Worm (Caenorhabditis elegans) whole organism, late embryonic: ENCODE data around the gene F35H12.1.

Experiments used
- C08G9.2 ChIP-seq: sonication (generic microtip); optimal IDR thresholded peaks from 2 replicates; lab custom pipeline; 2016; ENCODE audit warnings: mild to moderate bottlenecking, missing genetic modification characterization, moderate library complexity, missing compliant biosample characterization
- F13H6.1 ChIP-seq: sonication (generic microtip); optimal IDR thresholded peaks from 2 replicates; lab custom pipeline; 2016; ENCODE audit warnings: missing genetic modification characterization, missing compliant biosample characterization
- K02D7.2 ChIP-seq: sonication (generic microtip); optimal IDR thresholded peaks from 2 replicates; lab custom pipeline; 2017; ENCODE audit warnings: mild to moderate bottlenecking, missing genetic modification characterization, missing compliant biosample characterization
- T23F11.4 ChIP-seq: fragments of 200-800 bp; sonication (Bioruptor generic); optimal IDR thresholded peaks from 2 replicates; lab custom pipeline; 2018; ENCODE audit warnings: mild to moderate bottlenecking, missing genetic modification characterization, missing compliant biosample characterization
- Y22D7AL.16 ChIP-seq: sonication (generic microtip); optimal IDR thresholded peaks from 2 replicates; lab custom pipeline; 2016; ENCODE audit warnings: missing genetic modification characterization, missing compliant biosample characterization
- ahr-1 ChIP-seq: sonication (generic microtip); optimal IDR thresholded peaks from 2 replicates; lab custom pipeline; 2016; ENCODE audit warnings: missing genetic modification characterization, missing compliant biosample characterization
- ama-1 ChIP-seq: fragments of 150-350 bp; optimal IDR thresholded peaks from 2 replicates; lab custom pipeline; 2014
- ceh-14 ChIP-seq: sonication (generic microtip); optimal IDR thresholded peaks from 2 replicates; lab custom pipeline; 2016; ENCODE audit warnings: missing genotype, missing genetic modification characterization, missing compliant biosample characterization
- ceh-18 ChIP-seq: sonication (generic microtip); optimal IDR thresholded peaks from 2 replicates; lab custom pipeline; 2016; ENCODE audit warnings: missing genetic modification characterization, missing compliant biosample characterization
- ceh-19 ChIP-seq: fragments of 200-800 bp; sonication (Bioruptor generic); optimal IDR thresholded peaks from 2 replicates; lab custom pipeline; 2018; ENCODE audit warnings: mild to moderate bottlenecking, missing genetic modification characterization, missing compliant biosample characterization
- ceh-2 ChIP-seq: sonication (generic microtip); optimal IDR thresholded peaks from 2 replicates; lab custom pipeline; 2016; ENCODE audit warnings: missing genotype, missing genetic modification characterization, missing compliant biosample characterization
- ceh-22 ChIP-seq: sonication (generic microtip); optimal IDR thresholded peaks from 2 replicates; lab custom pipeline; 2017; ENCODE audit warnings: missing biosample characterization, missing genetic modification characterization
- ceh-24 ChIP-seq: sonication (generic microtip); optimal IDR thresholded peaks from 2 replicates; lab custom pipeline; 2016; ENCODE audit warnings: mild to moderate bottlenecking, missing genetic modification characterization, missing compliant biosample characterization
- ceh-31 ChIP-seq: sonication (generic microtip); optimal IDR thresholded peaks from 2 replicates; lab custom pipeline; 2016; ENCODE audit warnings: missing genetic modification characterization, missing compliant biosample characterization
- ceh-34 ChIP-seq: sonication (generic microtip); optimal IDR thresholded peaks from 2 replicates; lab custom pipeline; 2016; ENCODE audit warnings: mild to moderate bottlenecking, missing genetic modification characterization, missing compliant biosample characterization
- ceh-45 ChIP-seq: fragments of 200-800 bp; sonication (Bioruptor generic); IDR thresholded peaks from 2 replicates; pipeline ENCODE4 v1.3.6; 2022; ENCODE audit warnings: missing genetic modification reagents, missing genetic modification characterization, missing compliant biosample characterization
- ceh-48 ChIP-seq: sonication (generic microtip); optimal IDR thresholded peaks from 2 replicates; lab custom pipeline; 2016; ENCODE audit warnings: missing genetic modification characterization, inconsistent platforms, missing compliant biosample characterization
- ceh-9 ChIP-seq: sonication (generic microtip); optimal IDR thresholded peaks from 2 replicates; lab custom pipeline; 2016; ENCODE audit warnings: mild to moderate bottlenecking, missing genetic modification characterization, inconsistent platforms, missing compliant biosample characterization
- che-1 ChIP-seq: sonication (generic microtip); optimal IDR thresholded peaks from 2 replicates; lab custom pipeline; 2016; ENCODE audit warnings: mild to moderate bottlenecking, missing genetic modification characterization, missing compliant biosample characterization
- dmd-4 ChIP-seq: sonication (generic microtip); optimal IDR thresholded peaks from 2 replicates; lab custom pipeline; 2016; ENCODE audit warnings: borderline replicate concordance, missing genetic modification characterization, missing compliant biosample characterization
- dve-1 ChIP-seq: sonication (generic microtip); optimal IDR thresholded peaks from 2 replicates; lab custom pipeline; 2017; ENCODE audit warnings: antibody characterized with exemption, mild to moderate bottlenecking, missing genetic modification characterization, missing compliant biosample characterization
- elt-2 ChIP-seq: sonication (generic microtip); optimal IDR thresholded peaks from 2 replicates; lab custom pipeline; 2016; ENCODE audit warnings: missing genetic modification reagents, missing genetic modification characterization, missing compliant biosample characterization
- eyg-1 ChIP-seq: sonication (generic microtip); optimal IDR thresholded peaks from 2 replicates; lab custom pipeline; 2016; ENCODE audit warnings: missing genotype, missing genetic modification characterization, missing compliant biosample characterization
- fkh-10 ChIP-seq: fragments of 150-350 bp; optimal IDR thresholded peaks from 2 replicates; lab custom pipeline; 2014; ENCODE audit warnings: missing biosample characterization, missing genetic modification reagents, missing genetic modification characterization
- fkh-6 ChIP-seq: sonication (generic microtip); optimal IDR thresholded peaks from 2 replicates; lab custom pipeline; 2016; ENCODE audit warnings: missing genetic modification characterization, missing compliant biosample characterization
- gmeb-2 ChIP-seq: sonication (generic microtip); optimal IDR thresholded peaks from 2 replicates; lab custom pipeline; 2016; ENCODE audit warnings: missing genetic modification characterization, inconsistent platforms, missing compliant biosample characterization
- hlh-30 ChIP-seq: sonication (generic microtip); optimal IDR thresholded peaks from 2 replicates; lab custom pipeline; 2017; ENCODE audit warnings: antibody characterized with exemption, missing genetic modification characterization, missing compliant biosample characterization; ENCODE audit not compliant: insufficient read depth
- hlh-6 ChIP-seq: sonication (generic microtip); optimal IDR thresholded peaks from 2 replicates; lab custom pipeline; 2016; ENCODE audit warnings: missing genotype, missing genetic modification characterization, missing compliant biosample characterization
- hlh-8 ChIP-seq: sonication (generic microtip); optimal IDR thresholded peaks from 2 replicates; lab custom pipeline; 2016; ENCODE audit warnings: missing genotype, missing genetic modification characterization, missing compliant biosample characterization
- lim-6 ChIP-seq: sonication (generic microtip); optimal IDR thresholded peaks from 2 replicates; lab custom pipeline; 2016; ENCODE audit warnings: missing genetic modification characterization, missing compliant biosample characterization
- lin-11 ChIP-seq: fragments of 200-800 bp; sonication (Bioruptor generic); optimal IDR thresholded peaks from 2 replicates; lab custom pipeline; 2018; ENCODE audit warnings: mild to moderate bottlenecking, missing genetic modification characterization, missing compliant biosample characterization
- mec-3 ChIP-seq: sonication (generic microtip); optimal IDR thresholded peaks from 2 replicates; lab custom pipeline; 2016; ENCODE audit warnings: borderline replicate concordance, missing genetic modification characterization, missing compliant biosample characterization
- nfya-1 ChIP-seq: sonication (generic microtip); optimal IDR thresholded peaks from 2 replicates; lab custom pipeline; 2017; ENCODE audit warnings: missing genetic modification characterization, mild to moderate bottlenecking, missing compliant biosample characterization, antibody characterized with exemption, moderate library complexity
- nhr-11 ChIP-seq: fragments of 150-350 bp; optimal IDR thresholded peaks from 2 replicates; lab custom pipeline; 2014; ENCODE audit warnings: missing biosample characterization, missing genetic modification characterization
- nhr-232 ChIP-seq: sonication (generic microtip); optimal IDR thresholded peaks from 2 replicates; lab custom pipeline; 2016; ENCODE audit warnings: missing genetic modification characterization, missing compliant biosample characterization
- npax-4 ChIP-seq: sonication (generic microtip); optimal IDR thresholded peaks from 2 replicates; lab custom pipeline; 2016; ENCODE audit warnings: missing genetic modification characterization, missing compliant biosample characterization
- pax-1 ChIP-seq: fragments of 150-350 bp; optimal IDR thresholded peaks from 2 replicates; lab custom pipeline; 2014; ENCODE audit warnings: missing biosample characterization, missing genetic modification characterization
- pha-2 ChIP-seq: sonication (generic microtip); optimal IDR thresholded peaks from 2 replicates; lab custom pipeline; 2017; ENCODE audit warnings: mild to moderate bottlenecking, missing genetic modification characterization, missing compliant biosample characterization
- pqm-1 ChIP-seq: sonication (generic microtip); optimal IDR thresholded peaks from 2 replicates; lab custom pipeline; 2016; ENCODE audit warnings: missing genetic modification characterization, missing compliant biosample characterization
- pros-1 ChIP-seq: fragments of 150-350 bp; optimal IDR thresholded peaks from 2 replicates; lab custom pipeline; 2014; ENCODE audit warnings: missing biosample characterization, missing genetic modification reagents, missing genetic modification characterization
- ref-2 ChIP-seq: sonication (generic microtip); optimal IDR thresholded peaks from 2 replicates; lab custom pipeline; 2016; ENCODE audit warnings: missing genetic modification characterization, missing compliant biosample characterization
- rnt-1 ChIP-seq: sonication (generic microtip); optimal IDR thresholded peaks from 2 replicates; lab custom pipeline; 2016; ENCODE audit warnings: missing genetic modification characterization, missing compliant biosample characterization
- sdc-2 ChIP-seq: sonication (generic microtip); optimal IDR thresholded peaks from 2 replicates; lab custom pipeline; 2016; ENCODE audit warnings: missing genotype, missing genetic modification characterization, missing compliant biosample characterization
- sox-2 ChIP-seq: fragments of 200-800 bp; sonication (Bioruptor generic); IDR thresholded peaks from 2 replicates; pipeline ENCODE4 v1.3.6; 2022; ENCODE audit warnings: missing genetic modification reagents, missing genetic modification characterization, missing compliant biosample characterization
- syd-9 ChIP-seq: sonication (generic microtip); optimal IDR thresholded peaks from 2 replicates; lab custom pipeline; 2016; ENCODE audit warnings: mild to moderate bottlenecking, missing genetic modification characterization, moderate library complexity, missing compliant biosample characterization
- tbx-7 ChIP-seq: sonication (generic microtip); optimal IDR thresholded peaks from 2 replicates; lab custom pipeline; 2016; ENCODE audit warnings: missing genotype, missing genetic modification characterization, missing compliant biosample characterization
- ttx-3 ChIP-seq: sonication (generic microtip); optimal IDR thresholded peaks from 2 replicates; lab custom pipeline; 2016; ENCODE audit warnings: missing genetic modification reagents, missing genetic modification characterization, missing compliant biosample characterization
- unc-3 ChIP-seq, 2 experiments: fragments of 200-800 bp in 1 of 2; sonication (Bioruptor generic) in 1 of 2; sonication (generic microtip) in 1 of 2; conservative IDR thresholded peaks in 1 of 2; optimal IDR thresholded peaks in 1 of 2; 2 replicates each; pipeline versions ENCODE4 v1.3.6 to Lab custom; 2016 to 2022; ENCODE audit warnings: missing compliant biosample characterization in 2 of 2, missing genetic modification characterization in 2 of 2, missing genetic modification reagents in 1 of 2
- unc-42 ChIP-seq: sonication (generic microtip); optimal IDR thresholded peaks from 2 replicates; lab custom pipeline; 2016; ENCODE audit warnings: missing genotype, missing genetic modification characterization, missing compliant biosample characterization

The F35H12.1 gene

DNA sequence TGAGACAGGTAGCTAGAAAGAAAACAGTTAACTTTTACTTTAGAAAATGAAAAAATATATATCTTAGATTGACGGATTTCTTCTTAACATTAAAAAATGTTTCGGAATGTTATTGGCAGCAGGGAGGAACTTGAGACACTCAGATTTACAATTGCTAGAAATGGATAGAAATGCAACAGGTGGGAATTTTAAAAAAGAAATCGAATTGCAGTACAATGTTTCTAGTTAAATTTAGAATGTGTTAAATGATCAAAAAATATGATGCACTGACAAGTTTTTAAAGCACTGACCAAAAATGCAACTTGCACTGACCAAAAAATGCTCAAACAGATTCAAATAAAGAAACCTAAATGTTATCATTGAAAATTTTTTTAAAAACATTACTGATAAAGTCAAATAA, 7.5 kb upstream of the F35H12.1 start:
- TF ChIP-seq lim-6 (no peak), ahr-1 (tag; lab: Kevin White, UChicago) (no peak), tbx-7 (tag; lab: Kevin White, UChicago) (no peak), rnt-1 (tag; lab: Kevin White, UChicago) (no peak), pha-2 (tag; lab: Kevin White, UChicago) (no peak), ceh-2 (tag; lab: Kevin White, UChicago) (no peak), mec-3 (tag; lab: Kevin White, UChicago) (no peak), F13H6.1 (tag; lab: Kevin White, UChicago) (no peak), Y22D7AL.16 (tag; lab: Kevin White, UChicago) (no peak), hlh-30 (tag; lab: Kevin White, UChicago) (no peak), fkh-6 (tag; lab: Kevin White, UChicago) (no peak), elt-2 (no peak), lin-11 (tag; lab: Kevin White, UChicago) (no peak), dmd-4 (tag; lab: Kevin White, UChicago) (no peak), nhr-11 (no peak), nhr-232 (no peak), ceh-22 (tag; lab: Kevin White, UChicago) (no peak)

ce11 chrX:927632-928031, 6.0 kb upstream of the F35H12.1 start:
- no peak for TF ChIP-seq ceh-9 (tag; lab: Kevin White, UChicago)
- no peak for TF ChIP-seq unc-3 (GFP tag; conservative IDR thresholded peaks at IDR 0.05; lab: Robert Waterston, UW)
- TF ChIP-seq unc-3 (tag; optimal IDR thresholded peaks at IDR 0.05; lab: Kevin White, UChicago), result no peak
- no peak for TF ChIP-seq npax-4
- TF ChIP-seq, all 69 proteins: peak for 0

ce11 chrX:932874-933273, 730 bp upstream of the F35H12.1 start:
- TF ChIP-seq K02D7.2 (tag; lab: Kevin White, UChicago) (no peak), Y22D7AL.16 (tag; lab: Kevin White, UChicago) (no peak), sdc-2 (tag; lab: Kevin White, UChicago) (no peak), ceh-18 (tag; lab: Kevin White, UChicago) (peak; percentile 19), gmeb-2 (no peak), mec-3 (tag; lab: Kevin White, UChicago) (no peak), pqm-1 (no peak), ceh-31 (tag; lab: Kevin White, UChicago) (peak; percentile 65), syd-9 (tag; lab: Kevin White, UChicago) (no peak), ceh-14 (tag; lab: Kevin White, UChicago) (peak; percentile 58), ceh-19 (GFP tag; lab: Kevin White, UChicago) (peak; percentile 2), pha-2 (tag; lab: Kevin White, UChicago) (no peak), eyg-1 (no peak), hlh-6 (tag; lab: Kevin White, UChicago) (no peak), ceh-45 (GFP tag; lab: Robert Waterston, UW) (no peak), nfya-1 (tag; lab: Kevin White, UChicago) (peak; percentile 35), fkh-10 (no peak), rnt-1 (tag; lab: Kevin White, UChicago) (no peak), unc-42 (tag; lab: Kevin White, UChicago) (peak; percentile 77), ref-2 (tag; lab: Kevin White, UChicago) (no peak), fkh-6 (tag; lab: Kevin White, UChicago) (no peak), ceh-24 (no peak), ceh-34 (tag; lab: Kevin White, UChicago) (no peak), hlh-30 (tag; lab: Kevin White, UChicago) (no peak), sox-2 (GFP tag; lab: Robert Waterston, UW) (no peak), pros-1 (tag; lab: Kevin White, UChicago) (no peak), dve-1 (no peak), C08G9.2 (tag; lab: Kevin White, UChicago) (no peak), ama-1 (lab: Kevin White, UChicago) (no peak), T23F11.4 (GFP tag; lab: Kevin White, UChicago) (no peak), ttx-3 (tag; lab: Kevin White, UChicago) (no peak), pax-1 (tag; lab: Kevin White, UChicago) (no peak), hlh-8 (tag; lab: Kevin White, UChicago) (no peak), che-1 (tag; lab: Kevin White, UChicago) (no peak), unc-3 (GFP tag; conservative IDR thresholded peaks at IDR 0.05; lab: Robert Waterston, UW) (no peak), unc-3 (tag; optimal IDR thresholded peaks at IDR 0.05; lab: Kevin White, UChicago) (no peak), lin-11 (tag; lab: Kevin White, UChicago) (no peak), ceh-48 (tag; lab: Kevin White, UChicago) (no peak), nhr-232 (no peak)
